Fruit fly (Drosophila melanogaster) S2 (cell line): ENCODE data around the gene CG15282.

Experiments
- CG8478 ChIP-seq: fragments of >200 bp; optimal IDR thresholded peaks from 2 replicates; lab custom pipeline; 2018
- CTCF ChIP-seq, 2 experiments: fragments of >200 bp; optimal IDR thresholded peaks; 2 replicates each; lab custom pipeline; 2018

The CG15282 gene

DNA sequence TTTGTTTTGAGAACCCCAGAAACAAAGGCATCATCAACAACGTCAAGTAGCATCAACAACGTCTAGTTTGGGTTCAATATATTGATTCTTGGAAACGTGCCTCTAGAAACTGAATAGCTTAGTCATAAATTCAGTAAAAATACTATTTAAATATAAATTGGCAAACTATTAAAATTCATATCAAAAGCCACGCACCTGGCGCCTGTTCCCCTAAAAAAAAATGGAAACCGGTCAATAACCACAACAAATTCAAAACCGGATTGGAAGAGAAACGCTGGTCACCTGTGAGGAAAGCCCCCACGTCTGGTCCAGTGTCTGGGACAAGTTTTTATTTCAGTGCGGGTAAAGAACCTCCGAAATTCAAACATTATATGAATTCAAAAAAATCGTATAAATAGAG is at the start of gene CG15282:
CG15282 (plus strand) TSS at position 227 of the 400 bp plus-strand sequence.
- TF ChIP-seq CG8478 (lab: Kevin White, UChicago) = no peak
- TF ChIP-seq CTCF (optimal IDR thresholded peaks at IDR 0.05; lab: Kevin White, UChicago) = no peak

DNA sequence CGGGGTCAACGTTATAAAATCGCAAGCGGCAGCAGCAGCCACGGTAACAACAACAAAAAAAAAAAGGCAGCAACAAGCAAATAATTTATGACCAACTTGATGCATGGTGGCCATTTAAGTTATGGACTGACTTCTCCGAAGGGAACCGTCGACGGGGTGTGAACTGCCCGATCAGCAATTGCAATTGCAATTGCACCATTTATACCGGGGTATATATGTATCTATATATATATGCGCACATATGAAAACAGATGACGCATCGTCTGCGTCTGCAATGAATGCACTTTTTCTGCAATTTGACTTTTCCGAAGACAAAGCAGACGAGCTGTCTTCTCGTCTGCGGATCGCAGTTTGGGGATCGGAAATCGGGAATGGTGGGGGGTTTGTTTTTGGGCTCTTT is 49.1 kb upstream of the CG15282 start:
- TF ChIP-seq CTCF (optimal IDR thresholded peaks at IDR 0.05; lab: Kevin White, UChicago) (no peak), CG8478 (lab: Kevin White, UChicago) (no peak)

DNA sequence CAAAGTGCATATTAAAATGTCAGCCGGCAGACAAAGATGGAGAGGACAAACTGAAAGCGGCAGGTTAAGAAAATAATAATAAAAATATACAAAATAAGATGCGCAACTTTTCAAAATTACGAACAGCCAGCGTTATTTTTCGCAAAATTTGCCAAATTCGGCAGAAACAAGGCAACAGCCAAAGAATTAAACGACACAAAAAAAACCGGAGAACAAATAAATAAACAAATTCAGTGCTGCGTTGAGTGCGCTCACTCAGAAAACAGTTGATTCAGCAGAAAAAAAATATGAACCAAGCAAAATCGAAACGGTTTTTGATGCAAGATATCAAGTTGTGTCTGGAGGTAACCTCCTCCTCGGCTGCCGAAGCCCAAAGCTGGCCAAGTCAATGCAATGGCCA is 47.9 kb upstream of the CG15282 start:
- TF ChIP-seq CTCF (optimal IDR thresholded peaks at IDR 0.05; lab: Kevin White, UChicago) = no peak
- TF ChIP-seq CG8478 (lab: Kevin White, UChicago) = no peak

DNA sequence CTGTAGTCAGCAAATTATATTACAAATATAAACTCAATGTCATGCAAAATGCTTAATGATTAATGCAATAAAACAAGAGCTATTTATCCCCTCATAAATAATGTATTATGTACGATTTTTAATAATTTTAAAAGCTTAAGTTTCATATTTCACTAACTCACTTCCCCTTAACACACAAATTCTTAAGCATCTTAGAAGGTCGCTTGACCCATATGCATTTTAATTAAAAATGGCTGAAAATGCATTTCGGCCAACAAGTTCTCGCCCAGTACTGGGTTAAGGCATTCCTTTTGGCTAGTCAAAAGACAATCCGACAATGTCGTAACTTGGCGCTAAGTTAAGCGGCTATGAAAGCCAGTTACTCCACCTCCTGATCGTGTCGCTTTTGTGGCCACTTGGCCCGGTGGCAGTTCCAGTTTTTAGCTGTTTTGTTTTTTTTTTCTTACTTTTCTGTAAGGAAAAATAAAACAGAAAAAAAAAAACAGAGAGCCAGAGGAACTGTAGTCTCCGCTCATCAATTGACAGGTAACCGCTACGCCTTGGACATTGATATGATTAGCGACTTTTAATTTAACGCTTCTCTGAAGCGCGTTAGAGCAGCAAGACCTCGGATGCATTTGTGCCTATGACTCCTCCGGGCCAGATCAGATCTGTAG is 47.2 kb upstream of the CG15282 start:
- TF ChIP-seq CG8478 (lab: Kevin White, UChicago) (no peak), CTCF (optimal IDR thresholded peaks at IDR 0.05; lab: Kevin White, UChicago) (no peak)

DNA sequence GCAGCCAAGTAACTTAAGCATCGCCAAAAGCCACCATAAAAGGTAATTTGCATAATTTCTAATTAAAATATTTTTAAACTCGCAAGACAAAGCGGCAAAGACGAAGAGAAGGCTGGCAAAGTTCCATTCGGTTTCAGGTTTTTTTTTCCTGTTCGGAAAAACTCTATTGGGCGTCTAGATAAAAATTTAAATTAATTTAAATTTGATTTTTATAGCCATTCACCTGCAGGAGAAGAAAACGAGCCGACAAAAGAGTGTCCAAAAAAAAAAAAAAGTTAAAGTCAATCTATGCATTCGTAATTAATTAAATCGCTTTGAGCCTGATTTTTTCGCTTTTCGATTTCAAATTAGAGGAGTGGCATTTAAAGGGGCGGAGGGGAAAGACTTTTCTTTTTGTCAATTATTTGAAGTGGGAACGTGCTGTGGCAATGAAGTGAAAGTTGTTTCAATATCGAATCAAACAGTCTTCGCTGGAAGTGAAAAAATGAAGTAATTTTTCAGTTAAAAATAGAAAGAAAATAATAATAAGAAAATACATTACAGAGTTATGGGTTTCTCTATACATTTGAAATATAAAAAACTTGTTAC is 44.0 kb upstream of the CG15282 start:
- TF ChIP-seq CG8478 (lab: Kevin White, UChicago) (no peak), CTCF (optimal IDR thresholded peaks at IDR 0.05; lab: Kevin White, UChicago) (no peak)

DNA sequence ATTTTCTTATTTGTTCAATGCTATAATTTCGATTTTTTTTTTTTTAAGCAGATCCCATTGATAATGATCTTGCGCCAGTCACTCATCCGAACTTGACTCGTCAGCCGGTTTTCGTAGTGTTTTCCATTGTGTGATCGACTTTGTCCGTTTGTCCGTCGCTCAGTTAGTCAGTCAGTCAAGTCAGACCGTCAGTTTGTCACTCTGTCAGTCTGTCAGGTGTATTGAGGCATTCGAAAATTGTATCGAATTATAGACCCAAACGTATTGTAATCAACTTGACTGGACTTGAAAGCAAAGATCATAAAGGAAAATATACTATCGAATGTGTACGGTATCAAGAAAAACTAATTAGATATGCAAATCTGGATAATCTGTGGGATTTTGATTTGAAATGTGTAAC is 43.4 kb upstream of the CG15282 start:
- no peak for TF ChIP-seq CG8478 (lab: Kevin White, UChicago)
- no peak for TF ChIP-seq CTCF (optimal IDR thresholded peaks at IDR 0.05; lab: Kevin White, UChicago)

DNA sequence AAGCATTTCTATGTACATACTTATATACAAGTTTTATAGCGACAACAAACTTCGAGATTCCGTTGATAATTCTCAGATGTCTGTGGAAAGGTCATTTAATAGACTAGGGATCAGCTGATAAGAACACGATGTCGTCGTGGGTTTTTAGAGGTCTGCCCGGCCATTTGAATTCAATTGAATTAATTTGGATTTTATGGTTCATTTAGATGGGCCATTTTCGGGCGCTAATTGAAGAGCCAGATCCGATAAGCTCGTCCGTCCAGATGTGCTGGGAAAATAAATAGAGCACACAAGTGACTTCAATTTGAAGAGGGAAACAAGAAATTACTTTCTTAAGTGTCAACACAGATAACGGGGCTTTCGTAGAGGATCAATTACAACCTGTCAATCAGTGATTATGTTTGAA is 38.7 kb upstream of the CG15282 start:
- TF ChIP-seq CTCF (optimal IDR thresholded peaks at IDR 0.05; lab: Kevin White, UChicago) = no peak
- no peak for TF ChIP-seq CG8478 (lab: Kevin White, UChicago)

DNA sequence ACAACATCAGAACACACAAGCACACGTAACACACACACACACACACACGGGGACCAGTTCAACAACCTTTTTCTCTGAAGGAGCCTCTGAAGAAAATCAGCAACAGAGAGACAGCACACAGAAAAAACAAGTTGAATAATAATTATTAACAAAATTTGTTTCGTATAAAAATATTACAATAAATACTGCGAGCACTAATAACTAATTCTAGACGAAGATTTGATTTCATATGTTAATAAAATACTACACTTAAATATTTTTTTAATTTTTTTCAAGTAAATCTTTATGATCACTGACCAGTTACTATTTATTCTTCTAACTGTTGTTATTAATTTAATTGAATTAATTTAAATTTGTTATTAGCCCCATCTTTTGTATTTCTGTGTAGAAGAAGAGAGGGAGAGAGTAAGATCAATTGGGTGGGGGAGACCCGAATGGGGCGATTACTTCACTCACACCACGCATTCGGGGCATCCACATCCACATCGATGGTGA is 37.6 kb upstream of the CG15282 start:
- TF ChIP-seq CTCF (optimal IDR thresholded peaks at IDR 0.05; lab: Kevin White, UChicago) (no peak), CG8478 (lab: Kevin White, UChicago) (no peak)

DNA sequence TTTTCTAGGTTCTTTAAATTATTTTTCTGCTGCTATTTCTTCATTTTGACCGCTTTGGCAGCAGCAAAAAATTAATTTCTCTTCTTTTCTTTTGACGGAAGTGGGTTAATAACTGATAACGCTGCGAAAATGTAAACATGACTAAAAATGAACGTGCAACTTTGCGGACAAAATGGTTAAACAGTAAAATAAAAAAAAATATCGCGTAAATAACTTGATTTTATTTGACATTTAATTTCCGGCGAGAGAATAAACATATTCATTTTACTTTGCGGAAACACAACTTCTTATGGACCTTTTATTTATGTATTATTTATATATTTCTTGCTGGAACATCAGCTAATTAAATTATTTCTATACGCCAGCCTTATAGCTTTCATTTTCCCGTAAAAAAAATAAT is 35.6 kb upstream of the CG15282 start:
- TF ChIP-seq CTCF (optimal IDR thresholded peaks at IDR 0.05; lab: Kevin White, UChicago) (no peak), CG8478 (lab: Kevin White, UChicago) (no peak)

DNA sequence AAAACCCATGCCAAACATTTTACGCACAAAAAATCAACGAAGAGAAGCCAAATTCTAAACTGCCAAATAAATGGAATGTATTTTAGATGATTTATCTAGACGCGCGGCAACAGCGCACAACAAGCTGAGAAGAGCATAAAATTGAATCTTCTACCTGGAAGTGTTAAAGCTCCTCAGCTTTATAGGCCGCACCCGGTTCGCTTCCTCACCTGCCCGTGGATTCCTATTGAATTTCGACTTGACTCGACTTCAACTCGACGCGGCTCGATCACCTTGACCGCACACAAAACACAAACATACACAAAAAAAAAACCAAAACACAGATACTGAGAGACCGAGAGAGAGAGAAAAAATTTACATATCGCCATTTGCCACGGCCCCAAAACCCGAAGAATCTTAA is 32.7 kb upstream of the CG15282 start:
- TF ChIP-seq CG8478 (lab: Kevin White, UChicago) (no peak), CTCF (optimal IDR thresholded peaks at IDR 0.05; lab: Kevin White, UChicago) (no peak)

DNA sequence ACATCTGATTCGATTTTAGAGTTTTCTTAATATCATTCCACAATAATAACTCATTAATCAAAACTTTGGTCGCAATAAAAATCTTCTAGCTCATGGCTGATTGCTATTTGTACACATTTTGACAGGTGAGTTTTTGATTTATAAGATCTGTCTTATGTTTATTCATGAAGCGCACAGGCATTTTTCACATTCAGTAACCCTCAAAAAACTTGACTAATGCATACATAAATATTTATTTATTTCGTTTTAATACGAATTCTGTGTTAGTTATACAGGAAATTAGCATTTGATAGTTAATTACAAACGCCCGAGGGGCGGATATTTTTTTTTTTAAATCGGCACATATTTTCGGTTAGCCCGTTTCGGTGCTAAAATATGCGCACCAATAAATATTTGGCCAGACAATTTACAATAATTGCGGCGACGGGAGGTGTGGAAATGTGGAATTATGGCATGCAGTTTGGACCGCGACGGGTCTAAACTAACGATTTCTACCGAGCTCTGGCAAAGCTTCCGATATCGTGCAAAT is 31.8 kb upstream of the CG15282 start:
- TF ChIP-seq CG8478 (lab: Kevin White, UChicago) (no peak), CTCF (optimal IDR thresholded peaks at IDR 0.05; lab: Kevin White, UChicago) (no peak)

DNA sequence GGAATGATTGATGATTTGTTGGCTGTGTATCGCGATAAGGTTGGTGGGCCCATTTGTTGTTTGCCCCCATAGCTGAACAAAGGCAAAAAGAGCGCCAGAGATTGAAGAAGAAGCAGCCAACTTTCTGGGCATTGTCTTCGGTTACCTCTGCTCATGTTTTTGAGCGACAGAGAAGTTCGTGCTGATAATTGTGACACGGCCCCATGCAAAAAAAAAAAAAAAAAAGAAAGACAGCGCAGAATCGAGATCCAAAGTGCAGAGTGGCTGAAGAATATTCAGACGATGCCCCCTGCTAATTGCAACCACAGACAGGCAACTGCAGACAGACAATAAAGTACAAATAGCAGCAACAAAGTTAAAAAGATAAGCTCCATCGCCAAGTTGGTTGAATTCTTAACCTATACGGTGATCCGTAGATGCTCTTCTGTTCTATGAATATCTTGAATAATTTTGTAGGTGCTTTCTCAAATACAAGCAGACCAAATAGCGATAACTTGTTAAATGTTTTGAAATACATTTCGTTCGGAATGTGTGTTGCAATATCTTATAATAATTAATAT is 29.9 kb upstream of the CG15282 start:
- TF ChIP-seq CG8478 (lab: Kevin White, UChicago) (no peak), CTCF (optimal IDR thresholded peaks at IDR 0.05; lab: Kevin White, UChicago) (no peak)

DNA sequence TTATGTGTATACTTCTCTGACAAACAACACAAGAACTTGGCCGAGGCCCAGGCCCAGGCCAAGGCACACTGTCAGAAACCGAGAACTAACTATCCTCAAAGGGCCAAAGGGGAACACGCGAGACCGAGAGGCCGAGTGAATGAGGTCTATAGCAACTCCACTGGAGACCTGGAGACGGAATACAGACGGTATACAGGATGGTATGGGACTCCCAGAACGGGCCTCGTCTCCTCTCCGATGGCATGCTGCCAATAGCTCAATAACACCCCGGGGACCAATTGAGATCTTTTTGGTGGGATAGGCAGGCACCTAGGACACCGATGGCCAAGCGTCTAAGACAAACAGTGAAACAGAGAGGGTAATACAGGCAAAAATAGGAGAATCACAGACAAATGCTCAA is 28.7 kb upstream of the CG15282 start:
- TF ChIP-seq CTCF (optimal IDR thresholded peaks at IDR 0.05; lab: Kevin White, UChicago) (no peak), CG8478 (lab: Kevin White, UChicago) (no peak)

DNA sequence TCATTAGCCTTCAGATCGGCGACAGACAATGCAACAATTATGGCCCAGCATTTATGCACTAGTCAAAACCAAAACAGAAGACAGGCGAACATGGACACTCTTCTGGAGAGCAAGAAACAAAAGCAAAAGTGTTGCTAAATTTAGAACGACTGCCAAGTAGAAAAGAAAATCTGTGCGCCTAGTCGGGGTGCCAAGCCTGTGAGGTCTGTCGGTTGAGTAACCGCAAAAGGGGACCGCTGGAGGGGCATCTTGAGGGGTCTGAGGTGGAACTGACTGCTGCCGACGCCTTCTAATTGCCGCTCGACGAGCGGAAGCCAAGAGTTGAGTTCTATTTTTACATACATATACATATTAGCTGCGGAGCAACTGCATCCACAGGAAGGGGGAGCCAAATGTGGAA is 27.3 kb upstream of the CG15282 start:
- TF ChIP-seq CTCF (optimal IDR thresholded peaks at IDR 0.05; lab: Kevin White, UChicago) (no peak), CG8478 (lab: Kevin White, UChicago) (no peak)

DNA sequence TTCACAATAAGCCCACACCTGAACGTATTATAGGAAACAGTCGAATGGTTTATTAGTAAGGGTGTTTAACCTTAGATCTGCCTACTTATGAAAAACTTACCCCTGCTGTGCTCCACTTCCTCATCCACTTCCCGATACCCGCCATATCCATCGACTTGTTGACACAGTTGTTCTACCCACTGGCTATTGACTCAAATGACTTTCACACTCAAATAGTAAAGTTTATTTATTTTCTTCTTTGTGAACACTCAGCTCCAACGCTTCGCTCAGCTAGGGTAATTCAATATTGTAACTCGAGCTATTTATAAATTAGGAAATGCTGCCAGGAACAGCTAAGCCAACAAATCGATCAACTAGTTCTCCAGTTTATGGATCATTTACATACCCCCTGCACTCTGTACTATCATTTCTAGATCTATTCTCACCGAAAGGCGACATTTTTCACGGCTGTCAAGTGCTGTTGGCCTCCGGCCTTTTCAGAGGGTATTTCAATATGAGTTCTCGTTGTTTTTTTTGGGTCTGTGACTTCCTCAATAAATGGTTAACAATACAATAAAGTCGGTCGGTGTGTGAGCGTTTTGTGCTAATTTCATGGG is 26.5 kb upstream of the CG15282 start:
- TF ChIP-seq CTCF (optimal IDR thresholded peaks at IDR 0.05; lab: Kevin White, UChicago) (no peak), CG8478 (lab: Kevin White, UChicago) (no peak)
